Worm (Caenorhabditis elegans) whole organism, late embryonic: Measurements from ENCODE around the gene C46F11.6.

Experiments
- Y22D7AL.16 ChIP-seq: sonication (generic microtip); optimal IDR thresholded peaks from 2 replicates; lab custom pipeline; 2016; ENCODE audit warnings: missing genetic modification characterization, missing compliant biosample characterization
- ceh-18 ChIP-seq: sonication (generic microtip); optimal IDR thresholded peaks from 2 replicates; lab custom pipeline; 2016; ENCODE audit warnings: missing genetic modification characterization, missing compliant biosample characterization
- ceh-2 ChIP-seq: sonication (generic microtip); optimal IDR thresholded peaks from 2 replicates; lab custom pipeline; 2016; ENCODE audit warnings: missing genotype, missing genetic modification characterization, missing compliant biosample characterization
- ceh-22 ChIP-seq: sonication (generic microtip); optimal IDR thresholded peaks from 2 replicates; lab custom pipeline; 2017; ENCODE audit warnings: missing biosample characterization, missing genetic modification characterization
- ceh-48 ChIP-seq: sonication (generic microtip); optimal IDR thresholded peaks from 2 replicates; lab custom pipeline; 2016; ENCODE audit warnings: missing genetic modification characterization, inconsistent platforms, missing compliant biosample characterization
- dmd-4 ChIP-seq: sonication (generic microtip); optimal IDR thresholded peaks from 2 replicates; lab custom pipeline; 2016; ENCODE audit warnings: borderline replicate concordance, missing genetic modification characterization, missing compliant biosample characterization
- fkh-10 ChIP-seq: fragments of 150-350 bp; optimal IDR thresholded peaks from 2 replicates; lab custom pipeline; 2014; ENCODE audit warnings: missing biosample characterization, missing genetic modification reagents, missing genetic modification characterization
- pat-9 ChIP-seq: fragments of 200-800 bp; sonication (Bioruptor generic); optimal IDR thresholded peaks from 2 replicates; lab custom pipeline; 2018; ENCODE audit warnings: mild to moderate bottlenecking, missing genetic modification characterization, moderate library complexity, missing compliant biosample characterization
- pha-4 ChIP-seq: fragments of 150-350 bp; optimal IDR thresholded peaks from 2 replicates; lab custom pipeline; 2018; ENCODE audit warnings: missing biosample characterization, missing genetic modification reagents, missing genetic modification characterization
- sox-4 ChIP-seq: sonication (generic microtip); optimal IDR thresholded peaks from 2 replicates; lab custom pipeline; 2017; ENCODE audit warnings: mild to moderate bottlenecking, missing genetic modification characterization, inconsistent platforms, missing compliant biosample characterization
- unc-42 ChIP-seq: sonication (generic microtip); optimal IDR thresholded peaks from 2 replicates; lab custom pipeline; 2016; ENCODE audit warnings: missing genotype, missing genetic modification characterization, missing compliant biosample characterization

- TF ChIP-seq pha-4 (tag; lab: Kevin White, UChicago) (no peak), sox-4 (no peak), Y22D7AL.16 (tag; lab: Kevin White, UChicago) (no peak), fkh-10 (GFP tag; lab: Kevin White, UChicago) (no peak), ceh-22 (tag; lab: Kevin White, UChicago) (no peak), ceh-2 (tag; lab: Kevin White, UChicago) (no peak), dmd-4 (tag; lab: Kevin White, UChicago) (no peak), ceh-48 (tag; lab: Kevin White, UChicago) (no peak), unc-42 (tag; lab: Kevin White, UChicago) (no peak), pat-9 (tag; lab: Kevin White, UChicago) (no peak), ceh-18 (no peak)
Measured at ce11 chrIII:3713163-3713562, 42.9 kb upstream of the C46F11.6 start, which contains the start of gene nrde-1.
